Worm (Caenorhabditis elegans): Measurements from ENCODE around the gene Y49G5A.1.

Y49G5A.1 gene

ce11 chrV:5257358-5257757, 29.8 kb downstream of the Y49G5A.1 start, which contains the start of gene srt-67:
Gene srt-67, minus strand, starts transcription at chrV:5257458.
- TF ChIP-seq cog-1 (tag; optimal IDR thresholded peaks at IDR 0.05) (no peak), tab-1 (GFP tag; IDR thresholded peaks at IDR 0.05) (no peak), ref-1 (GFP tag; conservative IDR thresholded peaks at IDR 0.05) (no peak), ztf-23 (GFP tag; IDR thresholded peaks at IDR 0.05) (no peak), klf-2 (GFP tag; conservative IDR thresholded peaks at IDR 0.05) (no peak), ztf-29 (GFP tag; IDR thresholded peaks at IDR 0.05) (no peak), T22C8.4 (GFP tag; IDR thresholded peaks at IDR 0.05) (no peak), flt-1 (GFP tag; IDR thresholded peaks at IDR 0.05) (no peak), med-1 (GFP tag; optimal IDR thresholded peaks at IDR 0.05; ENCODE audit: insufficient read depth) (no peak)

ce11 chrV:5252016-5252415, 35.2 kb downstream of the Y49G5A.1 start, which contains the start of gene srt-68:
Gene srt-68, minus strand, starts transcription at chrV:5252116.
- TF ChIP-seq flt-1 (GFP tag; IDR thresholded peaks at IDR 0.05) (no peak), tab-1 (GFP tag; IDR thresholded peaks at IDR 0.05) (no peak)

ce11 chrV:5243036-5243435, 44.1 kb downstream of the Y49G5A.1 start, which contains the start of gene cest-35.1:
Gene cest-35.1, minus strand, starts transcription at chrV:5243136.
- TF ChIP-seq klf-2 (GFP tag; conservative IDR thresholded peaks at IDR 0.05) = no peak
- TF ChIP-seq ref-1 (GFP tag; conservative IDR thresholded peaks at IDR 0.05) = no peak
- no peak for TF ChIP-seq flt-1 (GFP tag; IDR thresholded peaks at IDR 0.05)
- TF ChIP-seq ztf-29 (GFP tag; IDR thresholded peaks at IDR 0.05) = no peak
- TF ChIP-seq tab-1 (GFP tag; IDR thresholded peaks at IDR 0.05) = no peak
- TF ChIP-seq T22C8.4 (GFP tag; IDR thresholded peaks at IDR 0.05) = no peak
- TF ChIP-seq ztf-23 (GFP tag; IDR thresholded peaks at IDR 0.05) = no peak
- no peak for TF ChIP-seq cog-1 (tag; optimal IDR thresholded peaks at IDR 0.05)
- no peak for TF ChIP-seq med-1 (GFP tag; optimal IDR thresholded peaks at IDR 0.05; ENCODE audit: insufficient read depth)

- TF ChIP-seq ztf-23 (GFP tag; IDR thresholded peaks at IDR 0.05) = no peak
- no peak for TF ChIP-seq med-1 (GFP tag; optimal IDR thresholded peaks at IDR 0.05; ENCODE audit: insufficient read depth)
- TF ChIP-seq ztf-29 (GFP tag; IDR thresholded peaks at IDR 0.05) = no peak
- no peak for TF ChIP-seq cog-1 (tag; optimal IDR thresholded peaks at IDR 0.05)
- no peak for TF ChIP-seq klf-2 (GFP tag; conservative IDR thresholded peaks at IDR 0.05)
- TF ChIP-seq flt-1 (GFP tag; IDR thresholded peaks at IDR 0.05) = no peak
- no peak for TF ChIP-seq tab-1 (GFP tag; IDR thresholded peaks at IDR 0.05)
- TF ChIP-seq ref-1 (GFP tag; conservative IDR thresholded peaks at IDR 0.05) = no peak
Observed at ce11 chrV:5239903-5240302, 47.3 kb downstream of the Y49G5A.1 start, which contains the start of gene B0238.15. Gene B0238.15, plus strand, starts transcription at chrV:5240203.

- no peak for TF ChIP-seq klf-2 (GFP tag; conservative IDR thresholded peaks at IDR 0.05)
- TF ChIP-seq flt-1 (GFP tag; IDR thresholded peaks at IDR 0.05) = no peak
Observed at ce11 chrV:5239404-5239803, 47.8 kb downstream of the Y49G5A.1 start, which contains the start of gene C52A10.3. Gene C52A10.3, minus strand, starts transcription at chrV:5239504.

ce11 chrV:5237116-5237515, 50.1 kb downstream of the Y49G5A.1 start, which contains the start of gene cest-35.2:
Gene cest-35.2, minus strand, starts transcription at chrV:5237216.
- TF ChIP-seq med-1 (GFP tag; optimal IDR thresholded peaks at IDR 0.05; ENCODE audit: insufficient read depth) = no peak
- no peak for TF ChIP-seq klf-2 (GFP tag; conservative IDR thresholded peaks at IDR 0.05)
- no peak for TF ChIP-seq flt-1 (GFP tag; IDR thresholded peaks at IDR 0.05)
- no peak for TF ChIP-seq ztf-29 (GFP tag; IDR thresholded peaks at IDR 0.05)
- TF ChIP-seq cog-1 (tag; optimal IDR thresholded peaks at IDR 0.05) = no peak
- no peak for TF ChIP-seq ztf-23 (GFP tag; IDR thresholded peaks at IDR 0.05)
- TF ChIP-seq ref-1 (GFP tag; conservative IDR thresholded peaks at IDR 0.05) = no peak
- TF ChIP-seq tab-1 (GFP tag; IDR thresholded peaks at IDR 0.05) = no peak
- no peak for TF ChIP-seq T22C8.4 (GFP tag; IDR thresholded peaks at IDR 0.05)

All from whole organism, midembryonic.